Worm (Caenorhabditis elegans): Measurements from ENCODE around the gene nhr-267.

Gene nhr-267

ce11 chrIV:9330755-9331154, 44.5 kb upstream of the nhr-267 start, which contains the start of gene nspg-7.1:
nspg-7.1 (minus strand) TSS chrIV:9330855.
- TF ChIP-seq nhr-6 (tag; optimal IDR thresholded peaks at IDR 0.05) (no peak), spr-3 (GFP tag; optimal IDR thresholded peaks at IDR 0.05) (no peak)

- TF ChIP-seq ZK546.5 (tag; optimal IDR thresholded peaks at IDR 0.05) (no peak), zfp-2 (tag; optimal IDR thresholded peaks at IDR 0.05) (no peak), spr-3 (GFP tag; optimal IDR thresholded peaks at IDR 0.05) (no peak), lsy-2 (tag; optimal IDR thresholded peaks at IDR 0.05) (no peak), unc-62 (GFP tag; optimal IDR thresholded peaks at IDR 0.05 in 1 of 2) (no peak), unc-62 (tag; optimal IDR thresholded peaks at IDR 0.05) (no peak), ceh-44 (GFP tag; IDR thresholded peaks at IDR 0.05) (no peak), daf-8 (GFP tag; IDR thresholded peaks at IDR 0.05) (no peak), nhr-48 (tag; optimal IDR thresholded peaks at IDR 0.05) (no peak), ces-1 (GFP tag; optimal IDR thresholded peaks at IDR 0.05) (no peak)
Measured at ce11 chrIV:9327706-9328105, 41.5 kb upstream of the nhr-267 start, which contains the start of gene clec-183. clec-183 (plus strand) TSS chrIV:9328006.

ce11 chrIV:9323989-9324506, 37.8 kb upstream of the nhr-267 start, which contains the start of the genes nspg-11 and F49C12.15:
nspg-11 (minus strand) TSS chrIV:9324089.
F49C12.15 (plus strand) TSS chrIV:9324456.
- TF ChIP-seq ZK546.5 (tag; optimal IDR thresholded peaks at IDR 0.05) (no peak), R02D3.7 (tag; optimal IDR thresholded peaks at IDR 0.05) (no peak), F26F4.8 (GFP tag; conservative IDR thresholded peaks at IDR 0.05) (no peak), jun-1 (tag; optimal IDR thresholded peaks at IDR 0.05) (no peak), ceh-62 (tag; optimal IDR thresholded peaks at IDR 0.05) (no peak), T20F7.1 (GFP tag; optimal IDR thresholded peaks at IDR 0.05) (no peak), pqm-1 (tag; optimal IDR thresholded peaks at IDR 0.05) (no peak), F44E2.7 (GFP tag; IDR thresholded peaks at IDR 0.05) (no peak), snpc-1.2 (GFP tag; IDR thresholded peaks at IDR 0.05) (no peak), mxl-2 (GFP tag; conservative IDR thresholded peaks at IDR 0.05) (no peak), spr-3 (GFP tag; optimal IDR thresholded peaks at IDR 0.05) (no peak), Y105C5A.15 (GFP tag; IDR thresholded peaks at IDR 0.05) (no peak), nhr-28 (tag; optimal IDR thresholded peaks at IDR 0.05) (no peak), spr-1 (tag; optimal IDR thresholded peaks at IDR 0.05) (no peak), egl-27 (tag; optimal IDR thresholded peaks at IDR 0.05) (no peak), nhr-11 (tag; optimal IDR thresholded peaks at IDR 0.05) (no peak), lin-13 (GFP tag; optimal IDR thresholded peaks at IDR 0.05) (no peak), Y48G9A.11 (GFP tag; IDR thresholded peaks at IDR 0.05) (no peak), lin-15B (tag; optimal IDR thresholded peaks at IDR 0.05) (no peak)

ce11 chrIV:9322489-9322888, 36.3 kb upstream of the nhr-267 start:
- TF ChIP-seq Y75B8A.6 (GFP tag; IDR thresholded peaks at IDR 0.05): no peak
- TF ChIP-seq cey-2 (tag; optimal IDR thresholded peaks at IDR 0.05; ENCODE audit: borderline replicate concordance, insufficient read depth): no peak
- no peak for TF ChIP-seq lin-13 (GFP tag; optimal IDR thresholded peaks at IDR 0.05)
- TF ChIP-seq madf-5 (GFP tag; IDR thresholded peaks at IDR 0.05): no peak
- peak; percentile 0 for TF ChIP-seq dve-1 (tag; optimal IDR thresholded peaks at IDR 0.05; ENCODE audit: insufficient read depth)
- TF ChIP-seq nhr-42 (GFP tag; IDR thresholded peaks at IDR 0.05): 0 out of 2 replicates have a peak, but pooled peaks have one; percentile 12
- no peak for TF ChIP-seq zag-1 (tag; optimal IDR thresholded peaks at IDR 0.05)
- peak; percentile 6 for TF ChIP-seq ama-1 (optimal IDR thresholded peaks at IDR 0.05)
- TF ChIP-seq arid-1 (GFP tag; conservative IDR thresholded peaks at IDR 0.05): 0 out of 2 replicates have a peak, but pooled peaks have one; percentile 10
- TF ChIP-seq T20F7.1 (GFP tag; optimal IDR thresholded peaks at IDR 0.05): peak; percentile 37
- TF ChIP-seq snpc-4 (tag; optimal IDR thresholded peaks at IDR 0.05): no peak
- TF ChIP-seq T26A8.4 (GFP tag; IDR thresholded peaks at IDR 0.05): peak; percentile 54; the same call in 1 of the 2 replicates
- peak; percentile 6 for TF ChIP-seq gei-8 (GFP tag; optimal IDR thresholded peaks at IDR 0.05)
- TF ChIP-seq ztf-11 (tag; optimal IDR thresholded peaks at IDR 0.05): no peak
- 0 out of 2 replicates have a peak, but pooled peaks have one; percentile 7 for TF ChIP-seq php-3 (GFP tag; IDR thresholded peaks at IDR 0.05)
- TF ChIP-seq lsy-2 (tag; optimal IDR thresholded peaks at IDR 0.05): no peak
- no peak for TF ChIP-seq nhr-237 (tag; optimal IDR thresholded peaks at IDR 0.05)
- TF ChIP-seq egl-27 (tag; optimal IDR thresholded peaks at IDR 0.05): no peak
- no peak for TF ChIP-seq nhr-77 (tag; optimal IDR thresholded peaks at IDR 0.05)
- peak; percentile 25 for TF ChIP-seq nhr-102 (tag; optimal IDR thresholded peaks at IDR 0.05)
- TF ChIP-seq lin-15B (tag; optimal IDR thresholded peaks at IDR 0.05): no peak
- TF ChIP-seq lin-38 (GFP tag; IDR thresholded peaks at IDR 0.05): 0 out of 2 replicates have a peak, but pooled peaks have one; percentile 26
- no peak for TF ChIP-seq ceh-28 (tag; optimal IDR thresholded peaks at IDR 0.05)
- TF ChIP-seq jun-1 (tag; optimal IDR thresholded peaks at IDR 0.05): no peak
- no peak for TF ChIP-seq nhr-111 (GFP tag; optimal IDR thresholded peaks at IDR 0.05)
